Worm (Caenorhabditis elegans): ENCODE measurements around the gene rpac-19.
A peak's percentile ranks its signal among the peaks of the same experiment; 100 is the strongest.

The rpac-19 gene

DNA sequence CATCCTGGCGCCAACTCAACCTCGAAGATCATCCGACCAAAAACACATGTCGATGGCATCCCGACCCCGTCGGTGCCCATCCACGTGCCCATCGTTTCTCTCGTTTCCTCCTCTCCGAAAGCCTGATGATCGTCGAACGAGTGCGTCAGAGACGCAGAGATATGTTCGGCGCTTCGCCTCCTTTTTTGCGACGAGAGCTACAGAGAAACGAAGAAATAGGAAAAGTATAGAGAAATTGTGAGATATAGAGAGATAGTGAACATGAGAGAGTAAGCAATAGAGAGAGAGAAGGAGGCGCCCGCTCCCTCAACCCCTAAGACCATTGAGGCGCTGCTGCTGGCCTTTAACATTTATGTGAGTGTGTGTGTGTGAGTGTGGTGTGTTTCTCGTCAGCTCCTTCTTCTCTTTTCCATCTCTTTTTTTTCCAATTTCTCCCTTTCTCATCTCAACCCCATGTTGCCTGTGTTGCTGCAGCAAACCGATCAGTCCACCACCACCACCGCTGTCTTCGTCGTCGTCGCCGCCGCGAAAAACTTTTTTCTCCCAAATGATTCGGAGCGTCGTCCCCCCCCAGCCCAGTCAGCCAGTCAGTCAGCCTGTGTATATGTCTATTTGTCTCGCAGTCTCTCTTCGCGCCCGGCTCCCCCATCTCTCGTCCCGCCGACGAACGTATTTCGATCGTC, 10.5 kb downstream of the rpac-19 start, which contains the start of gene hlh-11:
Gene hlh-11 (plus strand): TSS at position 633 of the 683 bp plus-strand sequence.
- TF ChIP-seq him-1 (tag; optimal IDR thresholded peaks at IDR 0.05) (peak; percentile 89), dao-5 (tag; optimal IDR thresholded peaks at IDR 0.05) (peak; percentile 37), W03F9.2 (tag; optimal IDR thresholded peaks at IDR 0.05) (peak; percentile 86)

DNA sequence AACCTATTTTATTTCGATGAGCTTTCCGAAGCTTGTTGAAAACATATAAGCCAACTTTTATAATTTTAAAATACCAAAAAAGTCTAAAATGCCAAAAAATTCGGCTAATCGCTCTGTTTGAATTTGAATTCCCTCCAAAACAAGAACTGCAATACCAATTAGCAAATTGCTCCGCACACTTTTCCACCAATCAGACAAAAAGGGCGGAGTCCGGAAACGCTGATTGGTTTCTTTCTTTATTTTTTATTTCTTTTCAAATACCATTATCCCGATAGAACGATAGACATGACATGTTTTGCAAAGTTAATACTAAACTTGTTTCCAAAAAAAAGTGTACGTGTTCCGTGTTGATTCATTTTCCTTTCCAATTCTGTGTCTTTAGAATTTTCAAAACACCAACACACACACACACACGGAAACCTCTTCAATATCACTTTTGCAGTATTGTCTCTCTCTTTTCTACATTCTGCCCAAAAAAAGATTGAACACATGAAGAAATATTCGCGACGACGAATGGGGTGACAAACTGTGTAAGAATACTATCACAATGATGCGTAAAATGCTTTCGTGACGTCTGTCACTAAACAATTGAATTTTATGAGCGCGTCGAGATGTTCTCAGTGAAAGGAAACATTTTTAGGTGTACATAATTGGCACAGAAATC, 12.0 kb downstream of the rpac-19 start:
- TF ChIP-seq him-1 (tag; optimal IDR thresholded peaks at IDR 0.05) = no peak
- no peak for TF ChIP-seq W03F9.2 (tag; optimal IDR thresholded peaks at IDR 0.05)
- no peak for TF ChIP-seq dao-5 (tag; optimal IDR thresholded peaks at IDR 0.05)

DNA sequence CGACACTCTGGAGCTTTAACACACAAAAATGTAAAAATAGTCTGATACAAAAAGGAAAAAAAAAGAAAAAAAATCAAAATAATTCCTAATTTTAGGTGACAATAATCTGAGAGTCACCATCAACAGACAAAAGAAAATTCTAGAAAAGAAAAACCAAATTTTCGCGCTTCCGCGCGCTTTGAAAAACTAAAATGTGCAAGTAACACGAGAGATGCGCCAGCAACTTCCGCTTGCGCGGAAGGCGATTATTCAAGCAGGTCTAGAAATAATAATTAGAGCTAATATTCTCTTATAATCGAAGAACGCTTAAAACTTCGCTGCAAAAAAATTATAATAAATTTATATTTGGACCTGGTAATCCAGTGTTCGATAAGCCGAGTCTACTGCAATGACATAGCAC, 12.8 kb downstream of the rpac-19 start:
- no peak for TF ChIP-seq him-1 (tag; optimal IDR thresholded peaks at IDR 0.05)
- no peak for TF ChIP-seq dao-5 (tag; optimal IDR thresholded peaks at IDR 0.05)
- TF ChIP-seq W03F9.2 (tag; optimal IDR thresholded peaks at IDR 0.05) = peak; percentile 61

DNA sequence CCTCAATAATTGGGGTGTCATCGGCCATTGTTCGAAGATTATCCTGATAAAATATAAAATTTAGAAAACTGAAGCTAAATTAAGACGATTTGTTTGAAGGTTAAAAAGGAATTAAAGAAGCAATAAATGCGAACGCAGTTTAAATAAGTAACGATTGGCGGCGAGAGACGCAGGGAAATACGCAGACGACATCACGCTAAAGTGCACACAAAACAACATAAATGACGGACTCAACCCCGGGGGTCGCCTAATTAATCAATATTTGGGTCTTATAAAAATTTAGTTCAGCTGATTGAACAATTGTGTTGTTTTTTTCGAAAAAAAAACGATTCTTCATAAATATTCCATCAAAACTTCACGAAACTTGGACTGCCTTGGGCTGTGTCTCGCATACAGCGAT, 13.3 kb downstream of the rpac-19 start, which contains the start of gene hcp-3:
Gene hcp-3 (minus strand): TSS at position 45 of the 400 bp plus-strand sequence.
- TF ChIP-seq W03F9.2 (tag; optimal IDR thresholded peaks at IDR 0.05) (no peak), dao-5 (tag; optimal IDR thresholded peaks at IDR 0.05) (no peak), him-1 (tag; optimal IDR thresholded peaks at IDR 0.05) (no peak)

DNA sequence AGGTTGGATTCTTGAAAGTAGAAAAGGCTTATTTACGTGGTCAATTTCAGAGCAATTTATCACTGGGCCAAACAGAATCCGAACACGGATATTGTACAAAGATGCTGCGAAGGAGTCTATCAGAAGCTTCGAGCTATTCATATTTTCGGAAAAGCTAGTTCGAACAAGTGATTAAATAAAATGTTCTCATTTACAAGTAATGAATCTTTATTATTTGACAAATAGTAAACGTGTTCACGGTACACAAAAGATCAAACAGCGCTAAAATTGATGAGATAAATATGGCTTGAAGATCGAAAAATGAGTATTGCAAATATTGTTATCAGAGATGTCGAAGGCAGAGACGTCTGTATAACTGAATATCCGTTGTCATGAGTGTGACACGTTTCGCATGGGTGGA, 14.6 kb downstream of the rpac-19 start:
- TF ChIP-seq W03F9.2 (tag; optimal IDR thresholded peaks at IDR 0.05) (no peak), him-1 (tag; optimal IDR thresholded peaks at IDR 0.05) (no peak), dao-5 (tag; optimal IDR thresholded peaks at IDR 0.05) (no peak)

DNA sequence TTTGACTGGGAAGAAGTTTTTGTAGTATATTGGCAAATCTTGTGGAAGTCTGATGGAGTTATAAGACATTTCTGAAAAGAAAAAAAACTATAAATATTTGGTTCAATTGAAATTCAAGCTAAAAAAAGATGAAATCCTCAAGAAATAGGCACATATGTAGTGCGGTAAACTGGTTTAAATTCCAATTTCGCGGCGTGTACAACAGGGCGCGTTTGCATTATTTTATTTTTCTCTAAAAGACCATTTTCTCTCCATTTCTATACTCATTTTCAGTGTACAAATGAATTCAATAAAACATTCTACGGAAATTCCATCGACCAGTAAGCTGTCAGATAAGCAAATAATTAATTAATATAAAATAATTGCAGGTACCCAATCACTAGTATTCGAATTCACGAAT, 15.5 kb downstream of the rpac-19 start, which contains the start of the genes pri-1 and F58A4.6:
Gene pri-1 (minus strand): TSS at position 71 of the 400 bp plus-strand sequence.
Gene F58A4.6 (plus strand): TSS at position 272 of the 400 bp plus-strand sequence.
- TF ChIP-seq dao-5 (tag; optimal IDR thresholded peaks at IDR 0.05) (no peak), W03F9.2 (tag; optimal IDR thresholded peaks at IDR 0.05) (no peak), him-1 (tag; optimal IDR thresholded peaks at IDR 0.05) (no peak)

DNA sequence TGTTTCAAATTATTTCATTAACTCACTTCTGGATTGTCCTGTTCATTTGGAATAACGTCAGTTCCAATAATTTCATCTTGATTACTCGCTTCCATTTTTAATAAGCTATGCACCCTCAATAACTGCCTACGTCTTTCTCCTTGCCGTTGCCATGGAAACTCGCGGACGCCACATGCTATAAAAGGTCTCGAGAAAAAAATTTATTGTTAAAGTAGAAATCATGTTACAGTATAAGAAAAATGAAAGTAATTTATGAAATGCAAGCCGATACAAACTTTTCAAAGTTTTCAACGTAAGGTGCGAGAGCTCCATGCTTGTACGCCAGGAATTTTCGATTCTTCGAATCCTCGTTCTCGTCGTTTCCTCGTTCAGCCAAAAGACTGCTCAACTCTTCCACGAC, 17.6 kb downstream of the rpac-19 start, which contains the start of gene bbs-4:
Gene bbs-4 (minus strand): TSS at position 101 of the 400 bp plus-strand sequence.
- no peak for TF ChIP-seq dao-5 (tag; optimal IDR thresholded peaks at IDR 0.05)
- no peak for TF ChIP-seq W03F9.2 (tag; optimal IDR thresholded peaks at IDR 0.05)
- no peak for TF ChIP-seq him-1 (tag; optimal IDR thresholded peaks at IDR 0.05)

DNA sequence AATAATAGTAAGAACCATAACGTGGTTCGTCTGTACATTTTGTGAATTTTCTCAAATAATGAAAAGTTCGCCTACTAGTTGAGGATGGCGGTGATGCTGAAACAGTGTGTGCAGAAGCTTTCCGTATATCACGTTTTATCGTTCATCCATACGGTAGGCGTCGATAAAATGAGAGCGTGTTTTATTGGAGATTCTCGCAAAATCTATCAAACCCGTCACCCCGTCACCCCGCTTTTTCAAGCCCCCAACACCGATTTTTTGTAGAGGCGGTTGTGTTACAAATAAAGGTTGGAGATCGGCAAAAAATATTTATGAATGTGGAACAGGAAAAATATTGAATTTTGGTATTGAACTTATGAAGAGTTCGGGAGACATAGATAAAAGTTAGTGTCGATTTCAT, 21.0 kb downstream of the rpac-19 start, which contains the start of gene clec-161:
Gene clec-161 (minus strand): TSS at position 101 of the 400 bp plus-strand sequence.
- TF ChIP-seq W03F9.2 (tag; optimal IDR thresholded peaks at IDR 0.05) (no peak), dao-5 (tag; optimal IDR thresholded peaks at IDR 0.05) (no peak), him-1 (tag; optimal IDR thresholded peaks at IDR 0.05) (no peak)

DNA sequence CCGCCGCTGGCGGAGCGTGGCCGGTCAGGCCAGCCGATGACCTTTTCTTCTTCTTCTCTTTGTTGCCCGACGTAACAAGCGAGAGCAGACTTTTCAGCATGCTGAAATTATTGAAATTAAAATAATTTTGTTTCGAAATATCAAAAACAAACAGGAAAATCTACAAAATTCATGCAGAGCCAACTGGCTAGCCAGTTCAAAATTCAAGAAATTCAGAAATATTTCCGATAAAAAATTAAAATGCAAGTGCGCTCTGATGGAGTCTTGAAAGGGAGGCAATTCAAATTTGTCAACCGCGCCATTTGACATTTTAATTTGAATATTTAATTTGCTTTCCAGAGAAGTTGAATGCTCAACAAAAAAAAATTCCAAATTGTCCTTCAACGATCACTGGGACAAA, 29.0 kb downstream of the rpac-19 start, which contains the start of gene F58A4.2:
Gene F58A4.2 (minus strand): TSS at position 101 of the 400 bp plus-strand sequence.
- TF ChIP-seq dao-5 (tag; optimal IDR thresholded peaks at IDR 0.05) (no peak), W03F9.2 (tag; optimal IDR thresholded peaks at IDR 0.05) (no peak), him-1 (tag; optimal IDR thresholded peaks at IDR 0.05) (no peak)

DNA sequence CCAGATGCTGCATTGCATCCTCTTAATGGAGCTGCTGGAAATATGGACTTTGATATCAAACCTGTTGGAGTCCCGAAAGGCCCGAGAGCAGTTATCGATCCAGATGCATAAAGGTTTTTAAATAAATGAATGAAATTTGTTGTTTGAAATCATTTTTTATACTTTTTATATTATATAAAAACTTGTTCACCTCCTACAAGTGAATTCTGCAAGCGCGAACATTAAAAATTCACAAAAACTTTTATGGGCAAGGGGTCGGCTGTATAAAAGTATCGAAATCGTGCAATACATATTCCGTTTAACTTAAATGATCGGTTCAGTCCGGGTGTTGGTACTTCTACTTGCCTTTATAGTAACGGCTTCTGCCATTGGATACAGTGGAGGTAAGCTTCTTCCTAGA, 31.5 kb downstream of the rpac-19 start, which contains the start of gene F58A4.1:
Gene F58A4.1 (plus strand): TSS at position 301 of the 400 bp plus-strand sequence.
- TF ChIP-seq dao-5 (tag; optimal IDR thresholded peaks at IDR 0.05) (no peak), W03F9.2 (tag; optimal IDR thresholded peaks at IDR 0.05) (no peak), him-1 (tag; optimal IDR thresholded peaks at IDR 0.05) (no peak)

DNA sequence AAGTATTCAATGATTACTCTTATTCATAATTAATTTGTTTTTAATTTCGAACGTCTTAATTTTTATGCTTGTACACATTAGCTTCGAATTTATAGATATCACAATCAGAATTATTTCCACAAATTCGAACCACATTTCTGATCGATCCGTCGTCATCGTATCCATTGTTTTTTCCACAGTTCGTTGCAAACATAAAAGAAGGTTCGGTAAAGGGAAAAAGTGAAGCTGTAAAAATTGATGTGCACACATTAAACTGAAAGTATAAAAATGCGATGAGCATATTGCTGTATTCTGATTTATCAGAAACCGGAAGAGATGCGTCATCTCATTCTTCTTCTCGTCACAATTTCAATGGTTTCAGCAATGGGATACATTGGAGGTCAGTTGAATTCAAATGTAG, 32.6 kb downstream of the rpac-19 start, which contains the start of gene C48B4.12:
Gene C48B4.12 (plus strand): TSS at position 301 of the 400 bp plus-strand sequence.
- TF ChIP-seq dao-5 (tag; optimal IDR thresholded peaks at IDR 0.05) (no peak), him-1 (tag; optimal IDR thresholded peaks at IDR 0.05) (no peak), W03F9.2 (tag; optimal IDR thresholded peaks at IDR 0.05) (no peak)

DNA sequence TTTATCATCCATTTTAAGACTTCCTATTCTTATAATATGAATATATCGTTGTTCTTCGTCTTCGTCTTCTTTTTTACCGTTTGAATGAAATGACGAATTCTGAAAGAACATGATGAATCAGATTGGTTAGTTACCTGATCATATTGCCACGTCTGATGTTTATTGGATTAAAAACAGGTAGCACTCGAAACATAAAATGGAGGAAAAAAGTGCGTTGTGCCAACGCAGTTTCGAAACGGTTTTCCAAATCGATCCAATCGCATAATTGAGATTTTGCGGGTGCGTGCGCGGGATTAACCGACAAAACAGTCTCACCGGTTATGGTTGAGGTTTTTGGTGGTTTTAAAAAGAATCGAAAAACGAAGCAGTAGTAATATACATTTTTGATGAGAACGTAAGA, 34.1 kb downstream of the rpac-19 start, which contains the start of gene rom-2:
Gene rom-2 (minus strand): TSS at position 101 of the 400 bp plus-strand sequence.
- TF ChIP-seq him-1 (tag; optimal IDR thresholded peaks at IDR 0.05) = no peak
- no peak for TF ChIP-seq W03F9.2 (tag; optimal IDR thresholded peaks at IDR 0.05)
- TF ChIP-seq dao-5 (tag; optimal IDR thresholded peaks at IDR 0.05) = no peak

DNA sequence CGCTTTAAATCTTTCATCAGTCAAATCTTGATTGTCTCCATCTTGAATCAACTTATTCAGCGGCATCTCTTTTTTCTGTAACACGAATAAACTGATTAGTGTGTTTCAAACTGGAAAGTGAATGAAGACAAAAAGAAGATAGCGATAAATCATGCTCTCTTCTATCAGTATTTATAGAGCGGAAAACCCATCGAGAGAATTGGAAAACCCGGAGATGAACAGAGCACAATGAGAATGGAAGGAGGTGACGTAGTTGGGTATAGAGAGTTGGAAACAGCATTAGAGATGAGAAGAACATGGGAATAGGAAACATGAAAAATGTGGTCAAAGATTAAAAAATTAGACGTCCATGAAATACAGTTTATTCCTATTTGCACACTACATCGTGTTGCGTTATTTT, 37.6 kb downstream of the rpac-19 start, which contains the start of gene acox-1.5:
Gene acox-1.5 (minus strand): TSS at position 75 of the 400 bp plus-strand sequence.
- TF ChIP-seq W03F9.2 (tag; optimal IDR thresholded peaks at IDR 0.05) = no peak
- TF ChIP-seq him-1 (tag; optimal IDR thresholded peaks at IDR 0.05) = no peak
- no peak for TF ChIP-seq dao-5 (tag; optimal IDR thresholded peaks at IDR 0.05)
